Fruit fly (Drosophila melanogaster) whole organism, wandering third instar larva: ENCODE data around the gene CG46509.
"Not testable (repeated sequence)": the region's sequence is repeated elsewhere in the genome, so short reads cannot be mapped to it uniquely, and the experiment has no call there.

Experiments used
- CG9705 ChIP-seq: fragments of 200-800 bp; sonication (Bioruptor generic); optimal IDR thresholded peaks from 2 replicates; lab custom pipeline; 2018; ENCODE audit warnings: missing biosample characterization, mild to moderate bottlenecking, missing genetic modification characterization
- Hr78 ChIP-seq: fragments of >200 bp; optimal IDR thresholded peaks from 2 replicates; lab custom pipeline; 2017; ENCODE audit warnings: missing biosample characterization, missing genetic modification characterization
- br ChIP-seq: fragments of 200-800 bp; sonication (Bioruptor generic); optimal IDR thresholded peaks from 2 replicates; lab custom pipeline; 2016; ENCODE audit warnings: missing biosample characterization, missing genetic modification characterization
- brk ChIP-seq: fragments of 200-800 bp; sonication (Bioruptor generic); optimal IDR thresholded peaks from 2 replicates; lab custom pipeline; 2016; ENCODE audit warnings: missing biosample characterization, mild to moderate bottlenecking, missing genetic modification characterization
- dmrt93B ChIP-seq: fragments of 200-800 bp; sonication (Bioruptor generic); optimal IDR thresholded peaks from 2 replicates; lab custom pipeline; 2018; ENCODE audit warnings: missing biosample characterization, mild to moderate bottlenecking, missing genetic modification characterization
- foxo ChIP-seq, 2 experiments: fragments of 200-800 bp; sonication (Bioruptor generic); optimal IDR thresholded peaks; 2 replicates in 1 of 2; 3 replicates in 1 of 2; lab custom pipeline; 2016 to 2017; ENCODE audit warnings: missing biosample characterization in 2 of 2, missing genetic modification characterization in 2 of 2
- jim ChIP-seq: fragments of 175-275, 200-325 bp; sonication (Bioruptor generic); optimal IDR thresholded peaks from 2 replicates; lab custom pipeline; 2016; ENCODE audit warnings: missing biosample characterization, mild to moderate bottlenecking, missing genetic modification characterization
- pan ChIP-seq: fragments of >200 bp; optimal IDR thresholded peaks from 2 replicates; lab custom pipeline; 2017
- psq ChIP-seq: fragments of 200-800 bp; sonication (Bioruptor generic); optimal IDR thresholded peaks from 3 replicates; lab custom pipeline; 2017; ENCODE audit warnings: missing biosample characterization, mild to moderate bottlenecking, missing genetic modification characterization, moderate library complexity
- sage ChIP-seq: fragments of 200-800 bp; sonication (Bioruptor generic); optimal IDR thresholded peaks from 2 replicates; lab custom pipeline; 2016; ENCODE audit warnings: missing biosample characterization, mild to moderate bottlenecking, missing genetic modification characterization

DNA sequence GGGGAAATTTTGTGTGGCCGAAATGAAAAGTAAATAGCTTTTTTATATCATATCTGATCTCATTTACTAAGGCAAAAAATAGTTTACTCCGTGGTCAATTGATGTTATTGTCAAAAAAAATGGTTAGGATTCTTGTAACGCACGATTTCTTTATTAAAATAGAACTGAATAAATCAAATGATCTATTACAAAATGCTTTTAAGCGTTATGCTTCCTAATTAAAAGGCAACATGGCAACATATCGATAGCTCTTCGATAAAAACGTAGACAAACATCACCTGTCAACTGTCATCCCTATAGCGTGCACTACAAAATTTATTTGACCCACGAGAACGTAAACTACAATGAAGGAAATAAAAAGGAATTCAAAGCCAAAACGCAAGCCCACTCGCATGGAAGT, 4.8 kb downstream of the CG46509 start, which contains the start of gene CG46510:
- not testable (repeated sequence) for TF ChIP-seq Hr78 (GFP tag; lab: Kevin White, UChicago); psq (GFP tag; lab: Kevin White, UChicago); pan (lab: Kevin White, UChicago); jim (GFP tag; lab: Kevin White, UChicago); br; foxo (GFP tag; optimal IDR thresholded peaks at IDR 0.05; lab: Kevin White, UChicago); dmrt93B (GFP tag; lab: Kevin White, UChicago); CG9705 (GFP tag; lab: Kevin White, UChicago); brk (GFP tag; lab: Kevin White, UChicago); sage (GFP tag; lab: Kevin White, UChicago)
